Fruit fly (Drosophila melanogaster): Measurements from ENCODE around the gene CG14989.

Gene CG14989

DNA sequence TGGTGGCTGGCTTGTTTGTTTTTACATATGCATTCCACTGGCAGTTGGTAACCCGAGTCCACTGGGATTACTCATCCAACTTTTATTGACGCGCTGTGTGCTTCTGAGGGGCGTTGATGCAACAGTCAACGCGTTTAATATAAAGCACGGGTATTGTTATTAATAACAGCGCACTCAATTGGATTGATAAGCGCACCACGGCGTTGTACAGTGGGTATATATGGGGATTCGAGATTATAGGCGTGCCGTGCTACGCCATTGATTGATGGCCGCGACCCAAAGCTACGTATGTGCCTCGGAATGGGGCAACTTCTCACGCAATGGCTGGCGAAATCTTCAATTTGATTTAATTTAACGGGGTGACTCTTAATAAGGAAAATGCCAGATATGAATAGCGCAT lies 19.7 kb downstream of the CG14989 start (continued):
- TF ChIP-seq nmo (GFP tag; optimal IDR thresholded peaks at IDR 0.05) (no peak), B-H1 (GFP tag; IDR thresholded peaks at IDR 0.05) (no peak), CG4707 (GFP tag; optimal IDR thresholded peaks at IDR 0.05) (peak; percentile 46), CG2199 (GFP tag; IDR thresholded peaks at IDR 0.05) (0 out of 3 replicates have a peak, but pooled peaks have one; percentile 49), Dbx (GFP tag; IDR thresholded peaks at IDR 0.05) (0 out of 3 replicates have a peak, but pooled peaks have one; percentile 36)

dm6 chr3L:4108072-4108843 lies 20.9 kb downstream of the CG14989 start, which contains the start of gene Ack:
Gene Ack, plus strand, starts transcription at chr3L:4108186.
- TF ChIP-seq Bteb2 (GFP tag; optimal IDR thresholded peaks at IDR 0.05) (no peak), CG1792 (GFP tag; optimal IDR thresholded peaks at IDR 0.05) (no peak), lov (optimal IDR thresholded peaks at IDR 0.05) (no peak), lov (GFP tag; IDR thresholded peaks at IDR 0.05) (no peak), H15 (GFP tag; IDR thresholded peaks at IDR 0.05) (no peak), cas (GFP tag; IDR thresholded peaks at IDR 0.05) (no peak), nerfin-2 (GFP tag; IDR thresholded peaks at IDR 0.05; ENCODE audit: partially characterized antibody) (peak; percentile 65), Fer1 (GFP tag; optimal IDR thresholded peaks at IDR 0.05) (peak; percentile 28), CG9609 (GFP tag; optimal IDR thresholded peaks at IDR 0.05) (no peak), E2f2 (GFP tag; IDR thresholded peaks at IDR 0.05) (peak; percentile 52), Sin3A (optimal IDR thresholded peaks at IDR 0.05) (peak; percentile 49), CG34224 (GFP tag; IDR thresholded peaks at IDR 0.05; ENCODE audit: partially characterized antibody) (peak; percentile 81), CG3726 (GFP tag; IDR thresholded peaks at IDR 0.05) (no peak), CG17385 (GFP tag; optimal IDR thresholded peaks at IDR 0.05) (no peak), ttk (GFP tag; IDR thresholded peaks at IDR 0.05) (no peak), CG15479 (GFP tag; optimal IDR thresholded peaks at IDR 0.05) (peak; percentile 91), kni (GFP tag; optimal IDR thresholded peaks at IDR 0.05) (peak; percentile 8), Bgb (GFP tag; IDR thresholded peaks at IDR 0.05; ENCODE audit: partially characterized antibody) (peak; percentile 87), CG31224 (GFP tag; IDR thresholded peaks at IDR 0.05) (no peak), CG3995 (GFP tag; optimal IDR thresholded peaks at IDR 0.05) (no peak), CG7987 (GFP tag; optimal IDR thresholded peaks at IDR 0.05) (no peak), CG6765 (GFP tag; optimal IDR thresholded peaks at IDR 0.05) (no peak), Ravus (GFP tag; IDR thresholded peaks at IDR 0.05) (no peak), zfh1 (GFP tag; IDR thresholded peaks at IDR 0.05) (no peak), MESR4 (GFP tag; optimal IDR thresholded peaks at IDR 0.05) (peak; percentile 57), D19A (tag; optimal IDR thresholded peaks at IDR 0.05) (no peak), CG15601 (tag; optimal IDR thresholded peaks at IDR 0.05) (no peak), exex (tag; optimal IDR thresholded peaks at IDR 0.05) (no peak), kah (GFP tag; optimal IDR thresholded peaks at IDR 0.05) (no peak), Ets97D (GFP tag; optimal IDR thresholded peaks at IDR 0.05) (peak; percentile 22), HmgZ (tag; optimal IDR thresholded peaks at IDR 0.05) (no peak), CG11695 (GFP tag; IDR thresholded peaks at IDR 0.05) (0 out of 3 replicates have a peak, but pooled peaks have one; percentile 21), Scr (GFP tag; IDR thresholded peaks at IDR 0.05; ENCODE audit: partially characterized antibody) (peak; percentile 85), Lim3 (GFP tag; IDR thresholded peaks at IDR 0.05) (no peak), gfzf (GFP tag; optimal IDR thresholded peaks at IDR 0.05) (peak; percentile 46), slbo (GFP tag; IDR thresholded peaks at IDR 0.05) (no peak), CG42726 (GFP tag; IDR thresholded peaks at IDR 0.05; ENCODE audit: partially characterized antibody) (peak; percentile 59; the same call in 1 of the 2 replicates), CG10979 (tag; optimal IDR thresholded peaks at IDR 0.05) (no peak), Abd-B (GFP tag; optimal IDR thresholded peaks at IDR 0.05) (no peak), Max (GFP tag; optimal IDR thresholded peaks at IDR 0.05) (no peak), gce (GFP tag; IDR thresholded peaks at IDR 0.05) (no peak), D19B (GFP tag; optimal IDR thresholded peaks at IDR 0.05) (no peak), zf30C (GFP tag; optimal IDR thresholded peaks at IDR 0.05) (no peak)

Measured in whole organism, embryonic.